Worm (Caenorhabditis elegans) whole organism, mixed stage, embryonic: Measurements from ENCODE around the gene srh-269.

ENCODE experiments used
- M03D4.4 ChIP-seq: sonication (generic microtip); optimal IDR thresholded peaks from 2 replicates; lab custom pipeline; 2017; ENCODE audit warnings: mild to moderate bottlenecking, missing genetic modification characterization, missing compliant biosample characterization
- bed-3 ChIP-seq: fragments of 200-800 bp; sonication (Bioruptor generic); optimal IDR thresholded peaks from 3 replicates; lab custom pipeline; 2018; ENCODE audit warnings: mild to moderate bottlenecking, missing genetic modification characterization, moderate library complexity, missing compliant biosample characterization
- blmp-1 ChIP-seq: fragments of 150-350 bp; optimal IDR thresholded peaks from 2 replicates; lab custom pipeline; 2014; ENCODE audit warnings: missing biosample characterization, missing genetic modification characterization
- ceh-39 ChIP-seq: fragments of 150-350 bp; optimal IDR thresholded peaks from 2 replicates; lab custom pipeline; 2014; ENCODE audit warnings: missing biosample characterization, missing genetic modification characterization
- ceh-43 ChIP-seq: fragments of 200-800 bp; sonication (Bioruptor generic); optimal IDR thresholded peaks from 2 replicates; lab custom pipeline; 2018; ENCODE audit warnings: mild to moderate bottlenecking, missing genetic modification characterization, moderate library complexity, missing compliant biosample characterization
- ceh-83 ChIP-seq: fragments of 200-800 bp; sonication (Bioruptor generic); optimal IDR thresholded peaks from 2 replicates; lab custom pipeline; 2018; ENCODE audit warnings: mild to moderate bottlenecking, missing genetic modification characterization, missing compliant biosample characterization
- ces-1 ChIP-seq: fragments of 150-350 bp; optimal IDR thresholded peaks from 2 replicates; lab custom pipeline; 2014; ENCODE audit warnings: missing biosample characterization, missing genetic modification reagents, missing genetic modification characterization
- cnd-1 ChIP-seq: fragments of 200-800 bp; sonication (Bioruptor generic); optimal IDR thresholded peaks from 2 replicates; lab custom pipeline; 2018; ENCODE audit warnings: mild to moderate bottlenecking, missing genetic modification characterization, missing compliant biosample characterization
- drap-1 ChIP-seq: fragments of 200-800 bp; sonication (Bioruptor generic); optimal IDR thresholded peaks from 3 replicates; lab custom pipeline; 2018; ENCODE audit warnings: mild to moderate bottlenecking, missing genetic modification characterization, missing compliant biosample characterization
- elt-1 ChIP-seq: sonication (generic microtip); optimal IDR thresholded peaks from 2 replicates; lab custom pipeline; 2017; ENCODE audit warnings: missing genetic modification characterization, mild to moderate bottlenecking, missing compliant biosample characterization, antibody characterized with exemption, moderate library complexity, borderline replicate concordance; ENCODE audit not compliant: insufficient read depth
- flh-1 ChIP-seq: fragments of 200-800 bp; sonication (Bioruptor generic); optimal IDR thresholded peaks from 2 replicates; lab custom pipeline; 2018; ENCODE audit warnings: mild to moderate bottlenecking, missing genetic modification characterization, moderate library complexity, missing compliant biosample characterization
- hlh-1 ChIP-seq: fragments of 150-350 bp; optimal IDR thresholded peaks from 2 replicates; lab custom pipeline; 2014; ENCODE audit warnings: missing biosample characterization, missing genetic modification reagents, missing genetic modification characterization
- lin-13 ChIP-seq: fragments of 150-350 bp; optimal IDR thresholded peaks from 2 replicates; lab custom pipeline; 2014; ENCODE audit warnings: missing biosample characterization, missing genetic modification characterization
- lin-32 ChIP-seq: fragments of 200-800 bp; sonication (Bioruptor generic); optimal IDR thresholded peaks from 2 replicates; lab custom pipeline; 2018; ENCODE audit warnings: mild to moderate bottlenecking, missing genetic modification characterization, missing compliant biosample characterization
- lsy-2 ChIP-seq: fragments of 150-350 bp; optimal IDR thresholded peaks from 2 replicates; lab custom pipeline; 2014; ENCODE audit warnings: missing biosample characterization, missing genetic modification characterization
- mab-5 ChIP-seq: fragments of 150-350 bp; optimal IDR thresholded peaks from 2 replicates; lab custom pipeline; 2014; ENCODE audit warnings: missing biosample characterization, missing genetic modification characterization
- mls-2 ChIP-seq: sonication (generic microtip); optimal IDR thresholded peaks from 2 replicates; lab custom pipeline; 2016; ENCODE audit warnings: mild to moderate bottlenecking, missing genetic modification characterization, moderate library complexity, missing compliant biosample characterization
- nhr-12 ChIP-seq: fragments of 150-350 bp; optimal IDR thresholded peaks from 2 replicates; lab custom pipeline; 2014; ENCODE audit warnings: missing biosample characterization, missing genetic modification characterization
- nhr-2 ChIP-seq: fragments of 150-350 bp; optimal IDR thresholded peaks from 2 replicates; lab custom pipeline; 2014; ENCODE audit warnings: missing biosample characterization, missing genetic modification characterization
- nhr-237 ChIP-seq: fragments of 150-350 bp; optimal IDR thresholded peaks from 2 replicates; lab custom pipeline; 2014; ENCODE audit warnings: missing biosample characterization, missing genetic modification characterization
- nhr-28 ChIP-seq: fragments of 150-350 bp; optimal IDR thresholded peaks from 2 replicates; lab custom pipeline; 2014; ENCODE audit warnings: missing biosample characterization, missing genetic modification characterization
- nhr-76 ChIP-seq: sonication (generic microtip); optimal IDR thresholded peaks from 2 replicates; lab custom pipeline; 2017; ENCODE audit warnings: missing biosample characterization, missing genetic modification characterization
- pha-4 ChIP-seq: fragments of 150-350 bp; optimal IDR thresholded peaks from 2 replicates; lab custom pipeline; 2018; ENCODE audit warnings: missing biosample characterization, missing genetic modification reagents, missing genetic modification characterization
- sem-2 ChIP-seq: fragments of 200-800 bp; sonication (Bioruptor generic); optimal IDR thresholded peaks from 2 replicates; lab custom pipeline; 2018; ENCODE audit warnings: mild to moderate bottlenecking, missing genetic modification characterization, missing compliant biosample characterization
- snpc-4 ChIP-seq: fragments of 150-350 bp; optimal IDR thresholded peaks from 2 replicates; lab custom pipeline; 2014; ENCODE audit warnings: missing biosample characterization, missing genetic modification characterization
- sptf-1 ChIP-seq: sonication (generic microtip); optimal IDR thresholded peaks from 2 replicates; lab custom pipeline; 2017; ENCODE audit warnings: mild to moderate bottlenecking, missing genetic modification characterization, moderate library complexity, missing compliant biosample characterization
- tbx-8 ChIP-seq: fragments of 200-800 bp; sonication (Bioruptor generic); optimal IDR thresholded peaks from 2 replicates; lab custom pipeline; 2018; ENCODE audit warnings: mild to moderate bottlenecking, missing genetic modification characterization, moderate library complexity, missing compliant biosample characterization
- unc-120 ChIP-seq: sonication (generic microtip); optimal IDR thresholded peaks from 2 replicates; lab custom pipeline; 2017; ENCODE audit warnings: missing genetic modification characterization, missing compliant biosample characterization; ENCODE audit not compliant: poor library complexity, severe bottlenecking
- unc-39 ChIP-seq: fragments of 150-350 bp; optimal IDR thresholded peaks from 2 replicates; lab custom pipeline; 2014; ENCODE audit warnings: missing biosample characterization, missing genetic modification characterization
- unc-62 ChIP-seq: fragments of 150-350 bp; optimal IDR thresholded peaks from 2 replicates; lab custom pipeline; 2014; ENCODE audit warnings: missing biosample characterization, missing genetic modification reagents, missing genetic modification characterization
- zip-8 ChIP-seq: fragments of 150-350 bp; optimal IDR thresholded peaks from 2 replicates; lab custom pipeline; 2014; ENCODE audit warnings: missing biosample characterization, missing genetic modification characterization
- ztf-11 ChIP-seq: fragments of 150-350 bp; optimal IDR thresholded peaks from 2 replicates; lab custom pipeline; 2014; ENCODE audit warnings: missing biosample characterization, missing genetic modification characterization

The srh-269 gene

DNA sequence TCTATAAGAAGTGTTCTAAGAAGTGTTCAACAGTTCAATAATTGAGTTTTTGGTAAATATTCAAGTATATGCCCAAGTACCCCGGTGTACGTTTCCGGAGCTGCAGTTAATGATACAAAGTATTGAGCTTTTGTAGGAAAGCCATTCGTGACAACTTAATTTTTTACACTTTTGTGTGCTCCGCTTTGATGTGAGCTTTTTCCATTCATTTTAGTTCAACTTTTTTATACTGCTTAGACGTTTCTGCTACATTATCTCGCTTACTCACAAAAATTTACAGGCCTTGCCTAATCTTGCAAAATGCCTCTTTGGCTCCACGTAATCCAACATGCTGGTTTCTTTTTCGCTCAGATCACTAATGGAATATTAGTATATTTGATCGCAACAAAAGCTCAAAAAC lies 15.9 kb downstream of the srh-269 start, which contains the start of gene str-151:
Gene str-151 (plus strand): TSS at position 301 of the 400 bp plus-strand sequence.
- TF ChIP-seq lin-32 (GFP tag; lab: Kevin White, UChicago) (no peak), unc-62 (GFP tag; lab: Kevin White, UChicago) (no peak), ceh-43 (no peak), mab-5 (no peak), lsy-2 (no peak), ces-1 (GFP tag; lab: Kevin White, UChicago) (no peak), nhr-76 (tag; lab: Kevin White, UChicago) (no peak), unc-120 (tag; lab: Kevin White, UChicago) (no peak), drap-1 (GFP tag; lab: Kevin White, UChicago) (no peak), ztf-11 (tag; lab: Kevin White, UChicago) (no peak), sptf-1 (tag; lab: Kevin White, UChicago) (no peak)

DNA sequence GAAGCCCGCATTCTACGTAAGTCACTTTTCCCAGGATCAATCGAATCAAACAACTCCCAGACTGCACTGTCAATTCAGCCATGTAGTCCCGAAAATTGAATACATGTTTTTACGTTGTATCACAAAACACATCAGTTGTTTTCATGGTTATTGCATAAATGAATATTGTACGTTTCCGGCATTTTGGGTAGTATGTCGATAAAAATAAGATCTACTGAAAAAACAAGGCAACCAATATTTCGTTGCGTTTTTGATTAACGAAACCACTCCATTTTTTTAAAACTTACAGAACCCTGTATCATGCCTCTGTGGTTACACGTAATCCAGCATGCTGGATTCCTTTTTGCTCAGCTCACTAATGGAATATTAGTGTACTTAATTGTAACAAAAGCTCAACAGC lies 18.7 kb downstream of the srh-269 start, which contains the start of gene str-149:
Gene str-149 (plus strand): TSS at position 301 of the 400 bp plus-strand sequence.
- TF ChIP-seq lsy-2 = no peak
- TF ChIP-seq ceh-39 = no peak
- no peak for TF ChIP-seq ztf-11 (tag; lab: Kevin White, UChicago)
- no peak for TF ChIP-seq ces-1 (GFP tag; lab: Kevin White, UChicago)
- no peak for TF ChIP-seq flh-1 (GFP tag; lab: Kevin White, UChicago)
- TF ChIP-seq zip-8 (tag; lab: Kevin White, UChicago) = no peak
- TF ChIP-seq sem-2 = no peak
- TF ChIP-seq nhr-76 (tag; lab: Kevin White, UChicago) = no peak
- TF ChIP-seq, all 35 proteins: peak for 0

ce11 chrV:16570697-16571096 lies 21.1 kb downstream of the srh-269 start, which contains the start of gene nhr-233:
TSS of gene nhr-233 (minus strand) at chrV:16570797.
- TF ChIP-seq lsy-2 (no peak), hlh-1 (no peak), unc-62 (GFP tag; lab: Kevin White, UChicago) (no peak), blmp-1 (no peak), unc-39 (tag; lab: Kevin White, UChicago) (no peak), flh-1 (GFP tag; lab: Kevin White, UChicago) (no peak), elt-1 (tag; lab: Kevin White, UChicago) (no peak), pha-4 (tag; lab: Kevin White, UChicago) (no peak), snpc-4 (tag; lab: Kevin White, UChicago) (no peak), nhr-237 (tag; lab: Kevin White, UChicago) (no peak), lin-32 (GFP tag; lab: Kevin White, UChicago) (no peak), ceh-43 (no peak), ztf-11 (tag; lab: Kevin White, UChicago) (no peak), ces-1 (GFP tag; lab: Kevin White, UChicago) (no peak), nhr-2 (tag; lab: Kevin White, UChicago) (no peak), ceh-39 (no peak)

DNA sequence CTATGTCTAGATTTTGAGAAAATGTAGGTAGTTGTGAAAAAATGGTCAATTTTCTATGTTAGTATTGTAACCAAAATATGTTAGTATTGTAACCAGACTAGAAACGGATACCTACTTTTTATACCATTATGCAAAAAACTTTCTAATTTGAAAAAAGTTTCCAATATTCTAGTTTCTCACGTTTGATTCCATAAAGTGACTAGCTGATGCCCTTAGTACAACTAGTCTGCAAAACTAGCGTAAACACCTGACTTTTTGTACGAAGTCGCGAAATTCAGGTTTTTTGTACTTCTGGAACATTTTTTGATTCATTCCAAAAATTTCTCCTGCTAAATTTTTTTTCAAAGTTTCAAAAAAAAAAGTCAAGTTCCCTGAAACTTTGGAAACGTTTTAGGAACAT lies 23.8 kb downstream of the srh-269 start:
- TF ChIP-seq lin-13 (no peak), unc-39 (tag; lab: Kevin White, UChicago) (no peak), nhr-12 (no peak), nhr-2 (tag; lab: Kevin White, UChicago) (no peak), ceh-83 (GFP tag; lab: Kevin White, UChicago) (no peak), nhr-237 (tag; lab: Kevin White, UChicago) (no peak)

DNA sequence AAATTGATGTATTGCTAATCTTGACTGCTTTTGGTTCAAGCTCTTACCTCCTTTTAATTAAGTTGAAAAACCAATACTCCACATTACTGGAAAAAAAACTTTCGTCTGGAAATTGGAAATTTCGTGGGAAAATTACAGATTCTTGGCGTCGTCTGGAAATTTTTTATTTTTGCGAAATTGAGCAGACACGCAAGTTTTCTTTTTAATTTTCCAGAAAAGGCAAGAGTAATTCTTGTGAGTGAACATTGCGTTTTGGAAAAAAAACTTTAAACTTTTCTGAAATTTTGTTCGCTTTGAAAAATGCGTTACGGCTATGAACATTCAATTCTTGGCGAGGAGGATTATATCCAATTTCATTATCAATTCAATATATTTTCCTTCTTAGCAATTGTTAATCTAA lies 26.2 kb downstream of the srh-269 start, which contains the start of gene sru-45:
Gene sru-45 (plus strand): TSS at position 301 of the 400 bp plus-strand sequence.
- no peak for TF ChIP-seq blmp-1
- no peak for TF ChIP-seq cnd-1 (tag; lab: Kevin White, UChicago)
- TF ChIP-seq zip-8 (tag; lab: Kevin White, UChicago) = no peak
- TF ChIP-seq nhr-76 (tag; lab: Kevin White, UChicago) = no peak
- no peak for TF ChIP-seq bed-3 (GFP tag; lab: Kevin White, UChicago)
- TF ChIP-seq ztf-11 (tag; lab: Kevin White, UChicago) = no peak
- TF ChIP-seq nhr-28 (tag; lab: Kevin White, UChicago) = no peak
- no peak for TF ChIP-seq nhr-12
- TF ChIP-seq unc-120 (tag; lab: Kevin White, UChicago) = no peak
- TF ChIP-seq nhr-2 (tag; lab: Kevin White, UChicago) = no peak
- TF ChIP-seq mls-2 (tag; lab: Kevin White, UChicago) = no peak
- TF ChIP-seq ces-1 (GFP tag; lab: Kevin White, UChicago) = no peak
- no peak for TF ChIP-seq pha-4 (tag; lab: Kevin White, UChicago)
- no peak for TF ChIP-seq flh-1 (GFP tag; lab: Kevin White, UChicago)
- TF ChIP-seq tbx-8 = no peak
- TF ChIP-seq sptf-1 (tag; lab: Kevin White, UChicago) = no peak
- no peak for TF ChIP-seq unc-39 (tag; lab: Kevin White, UChicago)
- no peak for TF ChIP-seq M03D4.4
- no peak for TF ChIP-seq mab-5
- no peak for TF ChIP-seq snpc-4 (tag; lab: Kevin White, UChicago)
